Fruit fly (Drosophila melanogaster) whole organism, larva: Measurements from ENCODE around the gene Psf2.

Source experiments
- noc ChIP-seq: fragments of 200-800 bp; sonication (Bioruptor generic); optimal IDR thresholded peaks from 3 replicates; lab custom pipeline; 2019; ENCODE audit warnings: missing biosample characterization, mild to moderate bottlenecking, missing genetic modification characterization, moderate library complexity

Psf2 gene

dm6 chr2L:4382522-4382921, 4.6 kb downstream of the Psf2 start, which contains the start of gene CG17612:
TSS of gene CG17612 (minus strand) at chr2L:4382735.
- TF ChIP-seq noc: no peak

DNA sequence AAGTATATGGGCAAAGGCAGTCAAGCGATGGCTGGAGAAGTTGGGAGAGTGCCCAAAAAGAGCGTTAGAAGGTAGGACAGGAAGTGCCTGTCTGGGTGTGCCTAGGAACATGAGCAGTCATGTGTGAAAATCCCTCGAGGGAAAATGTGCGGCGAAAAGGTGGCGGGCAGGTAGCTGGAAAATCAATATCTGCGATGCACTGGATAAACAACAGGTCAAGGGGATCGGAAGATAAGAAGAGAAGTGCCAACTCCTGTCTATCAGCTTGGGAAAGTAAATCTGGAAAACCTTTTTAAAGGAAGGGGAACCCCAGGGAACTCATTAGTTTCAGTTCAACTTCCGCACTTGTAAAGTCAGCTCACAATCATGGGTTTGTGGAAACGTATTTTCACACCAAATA, 8.8 kb downstream of the Psf2 start:
- no peak for TF ChIP-seq noc

DNA sequence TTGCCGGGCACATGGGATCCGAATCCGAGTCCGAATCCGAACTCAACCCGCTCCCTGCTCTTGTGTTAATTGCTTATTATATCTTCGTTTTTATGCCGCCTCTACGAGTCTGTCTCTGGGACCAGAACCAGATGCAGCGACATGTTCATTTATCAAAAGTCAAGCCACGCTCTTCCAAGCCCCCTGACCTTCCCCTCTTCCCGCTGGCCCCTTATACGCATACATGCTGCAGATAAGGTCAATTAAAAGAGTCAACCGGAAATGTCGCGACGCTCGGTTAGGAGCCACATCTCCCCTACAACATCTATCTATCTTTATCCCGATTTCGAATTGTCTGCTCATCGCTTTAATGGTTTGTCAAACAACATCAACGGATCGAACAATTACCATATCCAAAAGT, 9.4 kb downstream of the Psf2 start:
- no peak for TF ChIP-seq noc

DNA sequence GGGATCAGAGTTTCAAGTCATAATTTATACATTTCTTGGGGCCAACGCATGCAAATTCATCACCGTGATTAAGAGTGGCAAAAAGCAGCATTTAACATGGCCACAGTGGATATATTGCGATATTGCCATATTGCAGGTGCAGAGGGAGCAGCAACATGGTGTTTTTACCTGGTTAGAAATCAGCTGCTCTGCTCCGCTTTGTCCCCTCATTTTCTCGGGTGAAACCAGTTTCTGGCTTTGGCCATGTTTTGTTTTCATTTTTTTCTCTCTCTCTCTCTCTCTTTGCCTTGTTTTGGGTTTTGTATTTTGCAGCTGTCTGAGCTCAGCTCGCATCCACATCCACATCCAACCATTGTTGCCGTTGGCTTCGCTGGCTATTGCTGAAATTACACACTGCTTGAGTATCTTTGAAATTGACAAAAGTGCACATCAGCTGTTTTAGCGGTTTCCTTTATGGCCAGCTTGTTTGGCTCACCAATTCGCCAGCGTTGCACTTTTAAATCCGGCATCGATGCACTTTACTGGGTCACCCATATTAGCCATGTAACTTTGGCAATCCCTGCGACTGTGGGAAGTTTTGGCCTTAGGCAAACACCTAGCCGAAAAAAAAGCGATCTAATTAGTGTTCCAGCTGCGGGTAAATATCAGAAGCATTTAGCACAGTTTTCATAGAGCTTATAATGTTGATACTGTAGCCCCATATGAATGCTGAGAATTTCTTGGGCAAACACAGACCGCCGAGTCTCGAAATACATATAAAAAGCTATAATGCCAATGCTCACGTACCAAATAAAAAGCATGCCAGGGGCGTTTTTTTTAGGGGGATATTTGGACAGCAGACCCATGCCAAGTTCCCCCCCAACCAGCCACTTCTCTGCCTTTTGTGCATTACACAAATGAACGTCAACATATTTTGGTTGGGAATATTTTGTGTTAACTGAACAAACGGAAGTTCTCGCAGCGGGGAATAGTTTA, 11.8 kb downstream of the Psf2 start:
- no peak for TF ChIP-seq noc

- TF ChIP-seq noc: no peak
Measured at dm6 chr2L:4372802-4373570, 14.2 kb downstream of the Psf2 start.

DNA sequence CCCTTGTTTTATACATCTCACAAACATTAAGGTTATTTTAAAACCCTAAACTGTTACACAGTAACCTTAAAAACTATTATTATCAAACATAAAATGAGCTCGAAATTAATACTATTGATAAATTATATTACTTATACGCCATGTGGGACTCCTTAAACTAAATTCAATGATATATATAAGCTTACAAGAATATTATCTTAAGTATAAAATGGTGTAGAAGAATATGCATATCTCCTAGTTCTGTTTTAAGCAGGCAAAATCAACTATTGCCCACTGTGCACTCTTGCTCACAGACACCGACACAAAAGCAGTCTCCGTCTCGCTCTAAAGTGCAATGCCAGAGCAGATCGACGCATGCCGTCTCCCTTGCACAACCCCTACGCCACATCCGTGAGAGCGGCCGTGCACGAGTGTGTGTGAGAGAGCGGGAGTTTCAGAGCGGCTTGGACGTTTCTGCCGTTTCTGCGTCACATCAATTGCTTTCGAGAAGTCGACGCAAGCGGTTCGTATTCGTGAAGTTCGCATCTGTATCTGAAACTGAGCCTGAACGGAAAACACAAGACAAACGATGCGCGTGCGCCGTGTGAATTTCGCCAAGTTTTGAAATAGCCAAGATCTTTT, 15.5 kb downstream of the Psf2 start:
- TF ChIP-seq noc: no peak

DNA sequence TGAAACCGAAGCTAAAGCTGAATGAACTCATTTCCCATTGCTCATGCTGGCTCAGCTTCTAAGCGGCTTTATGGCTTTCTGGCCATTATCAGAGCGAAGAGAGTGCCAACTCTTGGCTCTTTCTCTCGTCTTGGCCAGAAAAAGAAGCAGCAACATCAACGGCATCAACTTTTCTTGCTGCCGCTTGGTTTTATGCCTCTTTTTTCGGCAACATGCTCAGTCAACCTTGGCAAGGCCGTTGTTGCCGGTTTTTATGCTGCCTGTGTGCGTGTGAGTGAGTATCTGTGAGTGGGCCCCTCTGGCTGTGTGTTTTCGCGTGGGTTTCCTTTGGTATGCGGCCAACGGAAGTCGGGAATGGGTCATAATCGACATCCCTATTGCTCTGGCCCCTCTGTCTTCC, 16.6 kb downstream of the Psf2 start:
- no peak for TF ChIP-seq noc

- TF ChIP-seq noc: no peak
Measured at dm6 chr2L:4370007-4370521, 17.1 kb downstream of the Psf2 start.

- TF ChIP-seq noc: no peak
Measured at dm6 chr2L:4368553-4369268, 18.4 kb downstream of the Psf2 start.

DNA sequence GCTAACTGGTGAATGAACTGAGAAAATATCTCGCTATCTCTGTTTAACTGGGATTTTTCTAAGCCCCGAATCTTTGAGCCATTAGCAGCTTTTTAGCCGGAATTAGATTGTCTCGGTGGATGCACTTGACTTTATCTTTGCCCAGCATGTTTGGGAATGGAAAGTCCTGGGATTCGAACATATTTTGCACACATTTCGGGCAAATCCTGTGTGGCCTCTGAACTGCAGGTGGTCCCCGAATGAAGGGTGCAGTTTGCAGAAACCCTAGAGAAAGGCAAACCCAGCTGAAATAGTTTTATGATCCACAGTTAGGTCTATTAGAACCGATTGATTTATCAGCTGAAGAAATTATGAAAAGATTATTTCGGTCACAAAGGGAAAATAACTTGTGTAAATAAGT, 20.5 kb downstream of the Psf2 start:
- no peak for TF ChIP-seq noc

- no peak for TF ChIP-seq noc
Measured at dm6 chr2L:4365792-4366326, 21.3 kb downstream of the Psf2 start.

DNA sequence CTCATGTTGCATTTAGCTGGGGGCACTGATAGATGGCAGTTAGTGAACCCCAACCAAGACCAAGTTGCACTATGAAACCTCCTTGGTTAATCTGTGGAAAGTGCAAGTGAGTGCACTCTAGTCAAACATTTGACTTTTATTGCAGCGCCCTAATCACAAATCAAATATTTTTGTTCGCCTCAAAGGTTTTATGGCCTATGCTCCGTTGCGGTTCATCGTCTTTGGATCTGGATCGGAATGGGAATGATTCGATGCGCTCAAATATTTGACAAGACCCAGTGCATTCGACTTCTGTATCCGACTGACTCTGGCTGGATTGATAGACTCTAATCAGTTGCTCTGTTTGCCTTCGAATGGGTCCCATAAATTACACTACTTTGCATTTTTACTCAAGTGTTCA, 22.2 kb downstream of the Psf2 start:
- no peak for TF ChIP-seq noc

dm6 chr2L:4363707-4364270, 23.4 kb downstream of the Psf2 start:
- TF ChIP-seq noc: no peak

dm6 chr2L:4361438-4361975, 25.6 kb downstream of the Psf2 start, which contains the start of gene Traf4:
TSS of gene Traf4 (plus strand) at chr2L:4361925.
- TF ChIP-seq noc: no peak

- TF ChIP-seq noc: no peak
Measured at dm6 chr2L:4360882-4361281, 26.3 kb downstream of the Psf2 start.
